5 worm cellular contexts compared by ENCODE assay signal in the genomic region with DNA sequence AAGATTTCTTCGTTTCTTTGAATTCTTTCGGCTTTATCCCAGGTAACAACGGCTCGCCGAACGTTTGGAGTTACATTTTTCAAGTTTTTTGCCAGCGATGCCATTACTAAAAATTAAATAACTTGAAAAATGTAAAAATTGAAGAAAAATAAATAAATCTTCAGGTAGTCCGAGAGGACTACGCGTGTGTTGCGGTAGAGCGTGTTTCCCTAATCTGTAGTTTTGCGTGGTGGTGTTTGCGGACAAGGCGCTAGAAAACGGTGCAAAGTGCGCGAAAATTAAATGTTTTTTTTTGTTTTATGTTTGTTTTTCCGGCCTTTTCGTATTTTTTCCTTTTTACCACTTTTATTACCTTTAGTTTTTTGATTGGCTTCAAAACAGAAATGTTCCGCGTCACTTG.
TF ChIP-seq lines count a peak whose summit lies in the region.

A gene (minus strand): TSS at position 106 of the 400 bp plus-strand sequence.

TF ChIP-seq in whole organism, L1 larva, 84 proteins besides CTCF, POLR2A, EP300 and RAD21 (continues in another document):
- TF ChIP-seq fkh-8 (tag; optimal IDR thresholded peaks at IDR 0.05; lab: Kevin White, UChicago) (peak; percentile 94), fos-1 (tag; optimal IDR thresholded peaks at IDR 0.05; lab: Kevin White, UChicago) (peak; percentile 89), Y116A8C.19 (tag; optimal IDR thresholded peaks at IDR 0.05; lab: Kevin White, UChicago; ENCODE audit: borderline replicate concordance) (no peak), ztf-4 (tag; optimal IDR thresholded peaks at IDR 0.05; lab: Kevin White, UChicago) (peak; percentile 93), zip-4 (GFP tag; optimal IDR thresholded peaks at IDR 0.05; lab: Kevin White, UChicago) (peak; percentile 89), tbx-2 (tag; optimal IDR thresholded peaks at IDR 0.05; lab: Kevin White, UChicago) (peak; percentile 97), efl-1 (optimal IDR thresholded peaks at IDR 0.05; lab: Kevin White, UChicago) (peak; percentile 93 to 98), efl-1 (GFP tag; optimal IDR thresholded peaks at IDR 0.05 in 1 of 2; lab: Kevin White, UChicago) (peak; percentile 97 to 100), snu-23 (GFP tag; optimal IDR thresholded peaks at IDR 0.05; lab: Kevin White, UChicago) (peak; percentile 98), vab-15 (tag; optimal IDR thresholded peaks at IDR 0.05; lab: Kevin White, UChicago) (no peak), alr-1 (tag; optimal IDR thresholded peaks at IDR 0.05; lab: Kevin White, UChicago; ENCODE audit: borderline replicate concordance) (no peak), mab-9 (GFP tag; IDR thresholded peaks at IDR 0.05; lab: Robert Waterston, UW) (peak; percentile 86), C34B4.2 (tag; optimal IDR thresholded peaks at IDR 0.05; lab: Kevin White, UChicago) (peak; percentile 27), aha-1 (tag; optimal IDR thresholded peaks at IDR 0.05; lab: Kevin White, UChicago) (peak; percentile 69), F16B12.6 (tag; optimal IDR thresholded peaks at IDR 0.05; lab: Kevin White, UChicago) (peak; percentile 100), pag-3 (tag; optimal IDR thresholded peaks at IDR 0.05; lab: Kevin White, UChicago; ENCODE audit: borderline replicate concordance, insufficient read depth) (no peak)

TF ChIP-seq in whole organism, L3 larva, 47 proteins besides CTCF, POLR2A, EP300 and RAD21 (continues in another document):
- TF ChIP-seq nhr-25 (tag; optimal IDR thresholded peaks at IDR 0.05; lab: Kevin White, UChicago): peak; percentile 89
- TF ChIP-seq lsy-12 (tag; optimal IDR thresholded peaks at IDR 0.05; lab: Kevin White, UChicago): peak; percentile 87
- TF ChIP-seq ZK546.5 (tag; optimal IDR thresholded peaks at IDR 0.05; lab: Kevin White, UChicago): no peak
- peak; percentile 95 for TF ChIP-seq nhr-23 (tag; optimal IDR thresholded peaks at IDR 0.05; lab: Kevin White, UChicago)
- no peak for TF ChIP-seq sea-2 (GFP tag; optimal IDR thresholded peaks at IDR 0.05; lab: Kevin White, UChicago)
- TF ChIP-seq elt-2 (tag; optimal IDR thresholded peaks at IDR 0.05; lab: Kevin White, UChicago): peak; percentile 66
- peak; percentile 84 for TF ChIP-seq snpc-4 (tag; optimal IDR thresholded peaks at IDR 0.05; lab: Kevin White, UChicago)
- peak; percentile 16 for TF ChIP-seq zag-1 (tag; optimal IDR thresholded peaks at IDR 0.05; lab: Kevin White, UChicago)
- peak; percentile 16 for TF ChIP-seq elt-1 (tag; optimal IDR thresholded peaks at IDR 0.05; lab: Kevin White, UChicago)
- no peak for TF ChIP-seq egl-27 (tag; optimal IDR thresholded peaks at IDR 0.05; lab: Kevin White, UChicago)
- TF ChIP-seq nhr-11 (tag; optimal IDR thresholded peaks at IDR 0.05; lab: Kevin White, UChicago): no peak
- peak; percentile 84 for TF ChIP-seq R02D3.7 (tag; optimal IDR thresholded peaks at IDR 0.05; lab: Kevin White, UChicago)
- TF ChIP-seq ceh-82 (tag; optimal IDR thresholded peaks at IDR 0.05; lab: Kevin White, UChicago): peak; percentile 92
- no peak for TF ChIP-seq ceh-16 (tag; optimal IDR thresholded peaks at IDR 0.05; lab: Kevin White, UChicago)
- peak; percentile 91 for TF ChIP-seq nfya-1 (tag; optimal IDR thresholded peaks at IDR 0.05; lab: Kevin White, UChicago; ENCODE audit: insufficient read depth)
- peak; percentile 92 for TF ChIP-seq hmg-11 (tag; optimal IDR thresholded peaks at IDR 0.05; lab: Kevin White, UChicago)
- TF ChIP-seq egl-5 (tag; optimal IDR thresholded peaks at IDR 0.05; lab: Kevin White, UChicago): peak; percentile 85
- TF ChIP-seq nhr-237 (tag; optimal IDR thresholded peaks at IDR 0.05; lab: Kevin White, UChicago): no peak

TF ChIP-seq in whole organism, early embryonic, 17 proteins besides CTCF, POLR2A, EP300 and RAD21:
- TF ChIP-seq ets-7 (tag; optimal IDR thresholded peaks at IDR 0.05; lab: Kevin White, UChicago) (no peak), ama-1 (optimal IDR thresholded peaks at IDR 0.05; lab: Kevin White, UChicago) (no peak), ceh-36 (tag; optimal IDR thresholded peaks at IDR 0.05; lab: Kevin White, UChicago) (no peak), flt-1 (GFP tag; IDR thresholded peaks at IDR 0.05; lab: Robert Waterston, UW) (no peak), sea-1 (GFP tag; conservative IDR thresholded peaks at IDR 0.05; lab: Robert Waterston, UW) (0 out of 2 replicates have a peak, but pooled peaks have one; percentile 42), tra-4 (tag; optimal IDR thresholded peaks at IDR 0.05; lab: Kevin White, UChicago) (no peak), F13C5.2 (tag; optimal IDR thresholded peaks at IDR 0.05; lab: Kevin White, UChicago) (peak; percentile 66), hmbx-1 (tag; optimal IDR thresholded peaks at IDR 0.05; lab: Kevin White, UChicago) (no peak), hnd-1 (tag; optimal IDR thresholded peaks at IDR 0.05; lab: Kevin White, UChicago) (no peak), tbx-37 (GFP tag; conservative IDR thresholded peaks at IDR 0.05; lab: Robert Waterston, UW) (no peak), ceh-13 (GFP tag; optimal IDR thresholded peaks at IDR 0.05; lab: Kevin White, UChicago) (no peak), pes-1 (GFP tag; IDR thresholded peaks at IDR 0.05; lab: Robert Waterston, UW) (no peak), scrt-1 (GFP tag; IDR thresholded peaks at IDR 0.05; lab: Robert Waterston, UW) (0 out of 2 replicates have a peak, but pooled peaks have one; percentile 15), B0310.2 (tag; optimal IDR thresholded peaks at IDR 0.05; lab: Kevin White, UChicago) (no peak), aly-1 (tag; optimal IDR thresholded peaks at IDR 0.05; lab: Kevin White, UChicago) (no peak), hmg-4 (GFP tag; optimal IDR thresholded peaks at IDR 0.05; lab: Kevin White, UChicago) (no peak), tbx-11 (GFP tag; IDR thresholded peaks at IDR 0.05; lab: Robert Waterston, UW) (no peak)

TF ChIP-seq in whole organism, midembryonic, 9 proteins besides CTCF, POLR2A, EP300 and RAD21:
- TF ChIP-seq tab-1 (GFP tag; IDR thresholded peaks at IDR 0.05; lab: Robert Waterston, UW) (no peak), ztf-23 (GFP tag; IDR thresholded peaks at IDR 0.05; lab: Robert Waterston, UW) (0 out of 2 replicates have a peak, but pooled peaks have one; percentile 25), ztf-29 (GFP tag; IDR thresholded peaks at IDR 0.05; lab: Robert Waterston, UW) (no peak), klf-2 (GFP tag; conservative IDR thresholded peaks at IDR 0.05; lab: Robert Waterston, UW) (no peak), T22C8.4 (GFP tag; IDR thresholded peaks at IDR 0.05; lab: Robert Waterston, UW) (0 out of 2 replicates have a peak, but pooled peaks have one; percentile 28), cog-1 (tag; optimal IDR thresholded peaks at IDR 0.05; lab: Kevin White, UChicago) (peak; percentile 23), med-1 (GFP tag; optimal IDR thresholded peaks at IDR 0.05; lab: Kevin White, UChicago; ENCODE audit: insufficient read depth) (no peak), flt-1 (GFP tag; IDR thresholded peaks at IDR 0.05; lab: Robert Waterston, UW) (no peak), ref-1 (GFP tag; conservative IDR thresholded peaks at IDR 0.05; lab: Robert Waterston, UW) (no peak)

TF ChIP-seq in whole organism, young adult, 124 proteins besides CTCF, POLR2A, EP300 and RAD21 (continues in another document):
- TF ChIP-seq B0035.1 (tag; optimal IDR thresholded peaks at IDR 0.05; lab: Kevin White, UChicago) (no peak), athp-1 (tag; optimal IDR thresholded peaks at IDR 0.05; lab: Kevin White, UChicago) (peak; percentile 80), Y53F4B.3 (GFP tag; IDR thresholded peaks at IDR 0.05; lab: Robert Waterston, UW) (no peak), D2030.7 (GFP tag; IDR thresholded peaks at IDR 0.05; lab: Robert Waterston, UW) (peak; percentile 90), mxl-1 (tag; optimal IDR thresholded peaks at IDR 0.05; lab: Kevin White, UChicago) (no peak), F52B5.7 (tag; optimal IDR thresholded peaks at IDR 0.05; lab: Kevin White, UChicago) (no peak), madf-3 (GFP tag; IDR thresholded peaks at IDR 0.05; lab: Robert Waterston, UW) (no peak), cebp-1 (GFP tag; IDR thresholded peaks at IDR 0.05; lab: Robert Waterston, UW) (no peak), cebp-1 (tag; optimal IDR thresholded peaks at IDR 0.05; lab: Kevin White, UChicago) (peak; percentile 72), attf-5 (GFP tag; optimal IDR thresholded peaks at IDR 0.05; lab: Kevin White, UChicago) (peak; percentile 67), lin-26 (GFP tag; IDR thresholded peaks at IDR 0.05; lab: Robert Waterston, UW) (no peak), pha-4 (tag; optimal IDR thresholded peaks at IDR 0.05; lab: Kevin White, UChicago) (peak; percentile 3), unc-62 (GFP tag; optimal IDR thresholded peaks at IDR 0.05; lab: Kevin White, UChicago) (no peak), F39B2.1 (GFP tag; IDR thresholded peaks at IDR 0.05; lab: Robert Waterston, UW) (no peak), chd-7 (tag; optimal IDR thresholded peaks at IDR 0.05; lab: Kevin White, UChicago) (peak; percentile 46), ztf-3 (GFP tag; optimal IDR thresholded peaks at IDR 0.05; lab: Kevin White, UChicago) (no peak), ztf-28 (GFP tag; IDR thresholded peaks at IDR 0.05; lab: Robert Waterston, UW) (no peak), ama-1 (optimal IDR thresholded peaks at IDR 0.05; lab: Kevin White, UChicago) (no peak), ama-1 (GFP tag; optimal IDR thresholded peaks at IDR 0.05; lab: Kevin White, UChicago) (no peak), Y56A3A.18 (GFP tag; IDR thresholded peaks at IDR 0.05; lab: Robert Waterston, UW) (peak; percentile 73; the same call in 1 of the 2 replicates), sptf-2 (GFP tag; optimal IDR thresholded peaks at IDR 0.05; lab: Kevin White, UChicago) (no peak), Y95B8A.8 (GFP tag; IDR thresholded peaks at IDR 0.05; lab: Robert Waterston, UW) (0 out of 2 replicates have a peak, but pooled peaks have one; percentile 61), madf-8 (GFP tag; conservative IDR thresholded peaks at IDR 0.05; lab: Robert Waterston, UW) (no peak), bed-2 (GFP tag; IDR thresholded peaks at IDR 0.05; lab: Robert Waterston, UW) (no peak), snpc-1.1 (tag; optimal IDR thresholded peaks at IDR 0.05; lab: Kevin White, UChicago; ENCODE audit: insufficient read depth) (no peak), lin-54 (GFP tag; optimal IDR thresholded peaks at IDR 0.05; lab: Kevin White, UChicago) (peak; percentile 87), egrh-3 (GFP tag; IDR thresholded peaks at IDR 0.05; lab: Robert Waterston, UW) (no peak), F57C9.4 (tag; optimal IDR thresholded peaks at IDR 0.05; lab: Kevin White, UChicago) (no peak), F57A8.1 (GFP tag; optimal IDR thresholded peaks at IDR 0.05; lab: Kevin White, UChicago) (no peak), nfya-1 (tag; optimal IDR thresholded peaks at IDR 0.05; lab: Kevin White, UChicago; ENCODE audit: borderline replicate concordance, insufficient read depth) (no peak), unc-130 (GFP tag; optimal IDR thresholded peaks at IDR 0.05; lab: Kevin White, UChicago) (peak; percentile 20), ztf-22 (GFP tag; optimal IDR thresholded peaks at IDR 0.05; lab: Kevin White, UChicago) (no peak), mcd-1 (GFP tag; IDR thresholded peaks at IDR 0.05; lab: Robert Waterston, UW) (peak; percentile 99), F33H1.4 (GFP tag; IDR thresholded peaks at IDR 0.05; lab: Robert Waterston, UW) (peak; percentile 55)
